Worm (Caenorhabditis elegans): ENCODE data around the gene puf-5.
A peak's percentile ranks its signal among the peaks of the same experiment; 100 is the strongest.

puf-5 gene

ce11 chrII:8589227-8589626, 13.9 kb downstream of the puf-5 start:
- no peak for TF ChIP-seq him-1 (tag; optimal IDR thresholded peaks at IDR 0.05)
- no peak for TF ChIP-seq dao-5 (tag; optimal IDR thresholded peaks at IDR 0.05)
- TF ChIP-seq W03F9.2 (tag; optimal IDR thresholded peaks at IDR 0.05): no peak

- TF ChIP-seq dao-5 (tag; optimal IDR thresholded peaks at IDR 0.05) (no peak), him-1 (tag; optimal IDR thresholded peaks at IDR 0.05) (no peak)
Observed at ce11 chrII:8590684-8591083, 15.3 kb downstream of the puf-5 start, which contains the start of gene aptf-4. aptf-4 (plus strand) TSS chrII:8590984.

ce11 chrII:8593840-8594625, 18.7 kb downstream of the puf-5 start, which contains the start of gene aptf-3:
aptf-3 (plus strand) TSS chrII:8594190.
- TF ChIP-seq dao-5 (tag; optimal IDR thresholded peaks at IDR 0.05): no peak
- no peak for TF ChIP-seq W03F9.2 (tag; optimal IDR thresholded peaks at IDR 0.05)
- TF ChIP-seq him-1 (tag; optimal IDR thresholded peaks at IDR 0.05): no peak

- TF ChIP-seq dao-5 (tag; optimal IDR thresholded peaks at IDR 0.05): no peak
- no peak for TF ChIP-seq him-1 (tag; optimal IDR thresholded peaks at IDR 0.05)
Observed at ce11 chrII:8599214-8599613, 23.9 kb downstream of the puf-5 start, which contains the start of gene F28C6.5. F28C6.5 (plus strand) TSS chrII:8599514.

- TF ChIP-seq him-1 (tag; optimal IDR thresholded peaks at IDR 0.05) (no peak), W03F9.2 (tag; optimal IDR thresholded peaks at IDR 0.05) (no peak), dao-5 (tag; optimal IDR thresholded peaks at IDR 0.05) (no peak)
Observed at ce11 chrII:8600165-8600564, 24.8 kb downstream of the puf-5 start, which contains the start of gene pigg-1. pigg-1 (minus strand) TSS chrII:8600265.

ce11 chrII:8602337-8602944, 27.1 kb downstream of the puf-5 start, which contains the start of the genes cpf-1 and rpl-26:
cpf-1 (minus strand) TSS chrII:8602440.
rpl-26 (plus strand) TSS chrII:8602785.
- TF ChIP-seq dao-5 (tag; optimal IDR thresholded peaks at IDR 0.05) (no peak), W03F9.2 (tag; optimal IDR thresholded peaks at IDR 0.05) (no peak), him-1 (tag; optimal IDR thresholded peaks at IDR 0.05) (no peak)

- TF ChIP-seq dao-5 (tag; optimal IDR thresholded peaks at IDR 0.05): peak; percentile 53
- TF ChIP-seq W03F9.2 (tag; optimal IDR thresholded peaks at IDR 0.05): peak; percentile 37
- TF ChIP-seq him-1 (tag; optimal IDR thresholded peaks at IDR 0.05): no peak
Observed at ce11 chrII:8603567-8604359, 28.4 kb downstream of the puf-5 start, which contains the start of gene suf-1. suf-1 (plus strand) TSS chrII:8603846.

ce11 chrII:8606549-8606948, 31.2 kb downstream of the puf-5 start, which contains the start of gene F28C6.8:
F28C6.8 (plus strand) TSS chrII:8606849.
- TF ChIP-seq dao-5 (tag; optimal IDR thresholded peaks at IDR 0.05) (no peak), him-1 (tag; optimal IDR thresholded peaks at IDR 0.05) (no peak), W03F9.2 (tag; optimal IDR thresholded peaks at IDR 0.05) (no peak)

- TF ChIP-seq him-1 (tag; optimal IDR thresholded peaks at IDR 0.05) (no peak), dao-5 (tag; optimal IDR thresholded peaks at IDR 0.05) (no peak), W03F9.2 (tag; optimal IDR thresholded peaks at IDR 0.05) (no peak)
Observed at ce11 chrII:8607662-8608061, 32.3 kb downstream of the puf-5 start, which contains the start of gene F28C6.10. F28C6.10 (plus strand) TSS chrII:8607962.

- no peak for TF ChIP-seq him-1 (tag; optimal IDR thresholded peaks at IDR 0.05)
- no peak for TF ChIP-seq dao-5 (tag; optimal IDR thresholded peaks at IDR 0.05)
- no peak for TF ChIP-seq W03F9.2 (tag; optimal IDR thresholded peaks at IDR 0.05)
Observed at ce11 chrII:8610085-8610484, 34.7 kb downstream of the puf-5 start, which contains the start of gene F28C6.9. F28C6.9 (minus strand) TSS chrII:8610185.

- no peak for TF ChIP-seq dao-5 (tag; optimal IDR thresholded peaks at IDR 0.05)
- no peak for TF ChIP-seq W03F9.2 (tag; optimal IDR thresholded peaks at IDR 0.05)
- TF ChIP-seq him-1 (tag; optimal IDR thresholded peaks at IDR 0.05): no peak
Observed at ce11 chrII:8610585-8610984, 35.2 kb downstream of the puf-5 start.

- TF ChIP-seq W03F9.2 (tag; optimal IDR thresholded peaks at IDR 0.05): no peak
- no peak for TF ChIP-seq him-1 (tag; optimal IDR thresholded peaks at IDR 0.05)
- TF ChIP-seq dao-5 (tag; optimal IDR thresholded peaks at IDR 0.05): no peak
Observed at ce11 chrII:8611330-8611729, 36.0 kb downstream of the puf-5 start.

ce11 chrII:8612470-8612869, 37.1 kb downstream of the puf-5 start, which contains the start of gene T22C8.1:
T22C8.1 (plus strand) TSS chrII:8612770.
- TF ChIP-seq him-1 (tag; optimal IDR thresholded peaks at IDR 0.05) (no peak), W03F9.2 (tag; optimal IDR thresholded peaks at IDR 0.05) (no peak), dao-5 (tag; optimal IDR thresholded peaks at IDR 0.05) (no peak)

Measured in whole organism, L4/young adult.